Worm (Caenorhabditis elegans) whole organism, L4/young adult: ENCODE data around the gene K01D12.9.

ENCODE experiments used
- W03F9.2 ChIP-seq: fragments of 150-350 bp; optimal IDR thresholded peaks from 2 replicates; lab custom pipeline; 2014; ENCODE audit warnings: missing biosample characterization, missing genetic modification characterization
- dao-5 ChIP-seq: sonication (generic microtip); optimal IDR thresholded peaks from 2 replicates; lab custom pipeline; 2016; ENCODE audit warnings: missing genotype, missing genetic modification characterization, moderate library complexity, missing compliant biosample characterization
- him-1 ChIP-seq: sonication (generic microtip); optimal IDR thresholded peaks from 2 replicates; lab custom pipeline; 2016; ENCODE audit warnings: missing genotype, missing genetic modification reagents, missing genetic modification characterization, missing compliant biosample characterization

DNA sequence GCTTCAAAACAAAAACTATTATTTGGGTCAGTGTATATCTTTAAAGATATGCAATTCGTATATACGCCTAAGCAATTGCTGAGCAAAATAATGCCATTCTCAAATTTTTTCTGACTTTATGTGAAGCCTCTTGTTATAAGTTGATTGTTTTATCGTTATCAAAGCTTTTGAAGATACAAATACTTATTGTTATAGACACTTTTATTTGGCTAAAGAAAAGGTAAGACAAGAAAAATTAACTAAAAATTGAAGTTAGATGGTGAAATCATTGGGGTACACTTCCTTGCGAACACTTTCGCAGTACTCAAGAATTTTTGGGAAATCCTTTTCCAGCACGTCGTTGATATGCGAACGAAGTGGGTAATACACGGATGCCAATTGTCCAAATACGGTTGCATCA lies 7.9 kb upstream of the K01D12.9 start:
- TF ChIP-seq him-1 (tag; lab: Kevin White, UChicago), result no peak
- no peak for TF ChIP-seq W03F9.2 (tag; lab: Kevin White, UChicago)
- no peak for TF ChIP-seq dao-5 (tag; lab: Kevin White, UChicago)
